Worm (Caenorhabditis elegans) whole organism, L3 larva: ENCODE measurements around the gene phf-14.

Experiments used
- R02D3.7 ChIP-seq: fragments of 150-350 bp; optimal IDR thresholded peaks from 2 replicates; lab custom pipeline; 2014; ENCODE audit warnings: missing biosample characterization, missing genetic modification characterization
- ZK546.5 ChIP-seq: sonication (generic microtip); optimal IDR thresholded peaks from 2 replicates; lab custom pipeline; 2017; ENCODE audit warnings: missing biosample characterization, missing genetic modification characterization
- egl-27 ChIP-seq: sonication (generic microtip); optimal IDR thresholded peaks from 4 replicates; lab custom pipeline; 2017; ENCODE audit warnings: missing biosample characterization, missing genetic modification reagents, missing genetic modification characterization
- jun-1 ChIP-seq: fragments of 150-350 bp; optimal IDR thresholded peaks from 2 replicates; lab custom pipeline; 2014; ENCODE audit warnings: missing biosample characterization, missing genetic modification reagents, missing genetic modification characterization
- nhr-25 ChIP-seq: sonication (generic microtip); optimal IDR thresholded peaks from 2 replicates; lab custom pipeline; 2017; ENCODE audit warnings: missing biosample characterization, missing genetic modification characterization

DNA sequence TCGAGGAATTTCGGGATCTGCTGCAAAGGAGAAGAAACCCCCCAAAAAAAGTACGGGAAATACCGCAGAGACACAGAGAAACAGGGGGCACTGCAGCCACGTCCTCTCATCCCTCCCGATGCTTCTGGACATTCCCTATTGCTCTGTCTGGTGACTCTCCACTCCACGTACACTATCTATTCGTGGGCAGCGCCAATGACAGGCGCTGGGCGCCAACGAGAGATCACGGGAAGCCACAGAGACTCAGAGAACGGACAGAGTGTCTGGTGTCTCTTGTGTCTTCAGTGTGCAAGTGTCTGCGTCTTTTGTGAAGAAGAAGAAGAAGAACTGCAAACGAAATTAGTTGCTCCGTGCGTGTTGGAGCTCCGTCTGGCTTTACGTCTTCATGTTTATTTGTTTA, 13.3 kb upstream of the phf-14 start:
- peak; percentile 65 for TF ChIP-seq R02D3.7 (tag; lab: Kevin White, UChicago)
- peak; percentile 73 for TF ChIP-seq jun-1 (tag; lab: Kevin White, UChicago)
- TF ChIP-seq nhr-25 (tag; lab: Kevin White, UChicago): peak; percentile 24
- no peak for TF ChIP-seq ZK546.5 (tag; lab: Kevin White, UChicago)
- TF ChIP-seq egl-27 (tag; lab: Kevin White, UChicago): no peak
